Fruit fly (Drosophila melanogaster): ENCODE results near the gene CG17186.

DNA sequence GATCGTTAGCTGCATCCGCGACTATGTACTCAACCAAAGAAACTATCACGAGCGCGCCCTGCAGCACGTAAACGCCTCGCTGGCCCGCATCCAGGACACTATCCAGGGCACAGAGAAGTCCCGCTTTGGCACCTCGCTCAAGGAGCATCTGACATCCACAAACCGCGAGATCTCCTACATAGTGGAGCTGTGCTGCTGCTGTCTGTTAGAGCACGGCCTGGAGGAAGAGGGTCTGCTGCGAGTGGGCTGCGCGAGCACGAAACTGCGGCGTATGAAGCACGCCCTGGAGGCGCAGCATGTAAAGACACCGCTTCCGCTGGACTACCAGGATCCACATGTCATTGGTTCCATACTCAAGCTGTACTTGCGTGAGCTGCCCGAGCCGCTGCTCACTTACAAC, 33.7 kb upstream of the CG17186 start:
- no peak for TF ChIP-seq h (optimal IDR thresholded peaks at IDR 0.05)
- no peak for TF ChIP-seq Sin3A (optimal IDR thresholded peaks at IDR 0.05)
- no peak for TF ChIP-seq ttk (optimal IDR thresholded peaks at IDR 0.05)
- no peak for TF ChIP-seq Myc (optimal IDR thresholded peaks at IDR 0.05)
- TF ChIP-seq insv (optimal IDR thresholded peaks at IDR 0.05): no peak
